Comparison of ENCODE assay signal across 2 worm cellular contexts in genomic region chrIV:12113056-12113455, ce11.
TF ChIP-seq lines count a peak whose summit lies in the region.

No protein-coding gene starts in this region.

TF ChIP-seq in whole organism, L1 larva, 84 proteins besides CTCF, POLR2A, EP300 and RAD21 (continued from another document):
- TF ChIP-seq ztf-11 (tag; optimal IDR thresholded peaks at IDR 0.05; lab: Kevin White, UChicago) (no peak), efl-3 (GFP tag; optimal IDR thresholded peaks at IDR 0.05; lab: Kevin White, UChicago) (no peak), pax-3 (tag; optimal IDR thresholded peaks at IDR 0.05; lab: Kevin White, UChicago) (no peak), rnt-1 (tag; optimal IDR thresholded peaks at IDR 0.05; lab: Kevin White, UChicago) (peak; percentile 65), dsc-1 (tag; optimal IDR thresholded peaks at IDR 0.05; lab: Kevin White, UChicago) (no peak), fkh-8 (tag; optimal IDR thresholded peaks at IDR 0.05; lab: Kevin White, UChicago) (no peak), elt-3 (tag; optimal IDR thresholded peaks at IDR 0.05; lab: Kevin White, UChicago) (no peak), fos-1 (tag; optimal IDR thresholded peaks at IDR 0.05; lab: Kevin White, UChicago) (no peak), nhr-237 (tag; optimal IDR thresholded peaks at IDR 0.05; lab: Kevin White, UChicago) (no peak), nhr-12 (tag; optimal IDR thresholded peaks at IDR 0.05; lab: Kevin White, UChicago) (no peak), lsy-2 (tag; optimal IDR thresholded peaks at IDR 0.05; lab: Kevin White, UChicago) (peak; percentile 5 to 66), sup-37 (GFP tag; optimal IDR thresholded peaks at IDR 0.05; lab: Kevin White, UChicago) (no peak), skn-1 (tag; optimal IDR thresholded peaks at IDR 0.05; lab: Kevin White, UChicago) (no peak), nhr-84 (tag; optimal IDR thresholded peaks at IDR 0.05; lab: Kevin White, UChicago) (no peak), aha-1 (tag; optimal IDR thresholded peaks at IDR 0.05; lab: Kevin White, UChicago) (no peak), elt-2 (tag; optimal IDR thresholded peaks at IDR 0.05; lab: Kevin White, UChicago) (no peak), C16A3.4 (tag; optimal IDR thresholded peaks at IDR 0.05; lab: Kevin White, UChicago) (no peak), nhr-90 (tag; optimal IDR thresholded peaks at IDR 0.05; lab: Kevin White, UChicago; ENCODE audit: poor library complexity) (no peak), jun-1 (tag; optimal IDR thresholded peaks at IDR 0.05; lab: Kevin White, UChicago) (no peak), fkh-4 (tag; optimal IDR thresholded peaks at IDR 0.05; lab: Kevin White, UChicago; ENCODE audit: borderline replicate concordance) (no peak), isw-1 (GFP tag; IDR thresholded peaks at IDR 0.05; lab: Robert Waterston, UW) (no peak), nhr-20 (tag; optimal IDR thresholded peaks at IDR 0.05; lab: Kevin White, UChicago) (peak; percentile 8), unc-98 (GFP tag; IDR thresholded peaks at IDR 0.05; lab: Robert Waterston, UW) (no peak), snu-23 (GFP tag; optimal IDR thresholded peaks at IDR 0.05; lab: Kevin White, UChicago) (peak; percentile 47), egl-27 (tag; optimal IDR thresholded peaks at IDR 0.05; lab: Kevin White, UChicago) (no peak), irx-1 (tag; optimal IDR thresholded peaks at IDR 0.05; lab: Kevin White, UChicago) (no peak), egl-13 (tag; optimal IDR thresholded peaks at IDR 0.05; lab: Kevin White, UChicago) (no peak), ama-1 (optimal IDR thresholded peaks at IDR 0.05; lab: Kevin White, UChicago) (no peak), dpl-1 (GFP tag; optimal IDR thresholded peaks at IDR 0.05; lab: Kevin White, UChicago) (peak in 1 of 3 experiments; percentile 5), ces-1 (GFP tag; optimal IDR thresholded peaks at IDR 0.05; lab: Kevin White, UChicago) (no peak), nhr-11 (tag; optimal IDR thresholded peaks at IDR 0.05; lab: Kevin White, UChicago) (no peak), lin-39 (tag; optimal IDR thresholded peaks at IDR 0.05; lab: Kevin White, UChicago) (no peak), ceh-88 (GFP tag; IDR thresholded peaks at IDR 0.05; lab: Robert Waterston, UW) (no peak), pqm-1 (tag; optimal IDR thresholded peaks at IDR 0.05; lab: Kevin White, UChicago) (no peak), lin-35 (GFP tag; optimal IDR thresholded peaks at IDR 0.05; lab: Kevin White, UChicago) (no peak), pag-3 (tag; optimal IDR thresholded peaks at IDR 0.05; lab: Kevin White, UChicago; ENCODE audit: borderline replicate concordance, insufficient read depth) (peak; percentile 93), nhr-71 (tag; optimal IDR thresholded peaks at IDR 0.05; lab: Kevin White, UChicago) (peak; percentile 67), nhr-77 (tag; optimal IDR thresholded peaks at IDR 0.05; lab: Kevin White, UChicago) (no peak), blmp-1 (tag; optimal IDR thresholded peaks at IDR 0.05; lab: Kevin White, UChicago) (no peak), fkh-10 (GFP tag; optimal IDR thresholded peaks at IDR 0.05; lab: Kevin White, UChicago) (no peak), nhr-19 (GFP tag; conservative IDR thresholded peaks at IDR 0.05; lab: Robert Waterston, UW) (peak; percentile 34)
TF ChIP-seq in whole organism, L1 larva: peak in this region for 11.

TF ChIP-seq in whole organism, L2 larva, 48 proteins besides CTCF, POLR2A, EP300 and RAD21 (continued from another document):
- TF ChIP-seq unc-55 (GFP tag; optimal IDR thresholded peaks at IDR 0.05; lab: Kevin White, UChicago) (no peak), unc-39 (tag; optimal IDR thresholded peaks at IDR 0.05; lab: Kevin White, UChicago) (no peak)
